Worm (Caenorhabditis elegans) whole organism, L2 larva: ENCODE measurements around the gene Y37H2A.14.

Experiments
- R02D3.7 ChIP-seq: fragments of 150-350 bp; optimal IDR thresholded peaks from 2 replicates; lab custom pipeline; 2014; ENCODE audit warnings: missing biosample characterization, missing genetic modification characterization
- alr-1 ChIP-seq: fragments of 150-350 bp; optimal IDR thresholded peaks from 2 replicates; lab custom pipeline; 2014; ENCODE audit warnings: missing biosample characterization, missing genetic modification characterization
- aly-2 ChIP-seq: fragments of 150-350 bp; optimal IDR thresholded peaks from 2 replicates; lab custom pipeline; 2014; ENCODE audit warnings: missing biosample characterization, missing genetic modification characterization
- ceh-82 ChIP-seq: fragments of 150-350 bp; optimal IDR thresholded peaks from 2 replicates; lab custom pipeline; 2014; ENCODE audit warnings: missing biosample characterization, missing genetic modification characterization
- lin-39 ChIP-seq: fragments of 150-350 bp; optimal IDR thresholded peaks from 2 replicates; lab custom pipeline; 2014; ENCODE audit warnings: missing biosample characterization, missing genetic modification reagents, missing genetic modification characterization
- nhr-10 ChIP-seq: sonication (generic microtip); optimal IDR thresholded peaks from 2 replicates; lab custom pipeline; 2017; ENCODE audit warnings: missing biosample characterization, missing genetic modification characterization
- nhr-12 ChIP-seq: fragments of 150-350 bp; optimal IDR thresholded peaks from 2 replicates; lab custom pipeline; 2014; ENCODE audit warnings: missing biosample characterization, missing genetic modification characterization
- nhr-23 ChIP-seq: fragments of 150-350 bp; optimal IDR thresholded peaks from 2 replicates; lab custom pipeline; 2014; ENCODE audit warnings: missing biosample characterization, missing genetic modification reagents, missing genetic modification characterization
- unc-62 ChIP-seq: fragments of 150-350 bp; optimal IDR thresholded peaks from 2 replicates; lab custom pipeline; 2014; ENCODE audit warnings: missing biosample characterization, missing genetic modification reagents, missing genetic modification characterization
- ztf-4 ChIP-seq: fragments of 150-350 bp; optimal IDR thresholded peaks from 2 replicates; lab custom pipeline; 2014; ENCODE audit warnings: missing biosample characterization, missing genetic modification characterization

ce11 chrV:18138695-18139094 is 4.8 kb upstream of the Y37H2A.14 start, which contains the start of gene Y37H2A.10:
- TF ChIP-seq nhr-23 (no peak), ceh-82 (tag; lab: Kevin White, UChicago) (no peak), alr-1 (tag; lab: Kevin White, UChicago) (no peak), R02D3.7 (tag; lab: Kevin White, UChicago) (no peak), nhr-12 (tag; lab: Kevin White, UChicago) (no peak), nhr-10 (tag; lab: Kevin White, UChicago) (no peak), aly-2 (no peak), unc-62 (GFP tag; lab: Kevin White, UChicago) (no peak), ztf-4 (tag; lab: Kevin White, UChicago) (no peak), lin-39 (tag; lab: Kevin White, UChicago) (no peak)
